Fruit fly (Drosophila melanogaster): ENCODE results near the gene Rcc1.

Rcc1 gene

DNA sequence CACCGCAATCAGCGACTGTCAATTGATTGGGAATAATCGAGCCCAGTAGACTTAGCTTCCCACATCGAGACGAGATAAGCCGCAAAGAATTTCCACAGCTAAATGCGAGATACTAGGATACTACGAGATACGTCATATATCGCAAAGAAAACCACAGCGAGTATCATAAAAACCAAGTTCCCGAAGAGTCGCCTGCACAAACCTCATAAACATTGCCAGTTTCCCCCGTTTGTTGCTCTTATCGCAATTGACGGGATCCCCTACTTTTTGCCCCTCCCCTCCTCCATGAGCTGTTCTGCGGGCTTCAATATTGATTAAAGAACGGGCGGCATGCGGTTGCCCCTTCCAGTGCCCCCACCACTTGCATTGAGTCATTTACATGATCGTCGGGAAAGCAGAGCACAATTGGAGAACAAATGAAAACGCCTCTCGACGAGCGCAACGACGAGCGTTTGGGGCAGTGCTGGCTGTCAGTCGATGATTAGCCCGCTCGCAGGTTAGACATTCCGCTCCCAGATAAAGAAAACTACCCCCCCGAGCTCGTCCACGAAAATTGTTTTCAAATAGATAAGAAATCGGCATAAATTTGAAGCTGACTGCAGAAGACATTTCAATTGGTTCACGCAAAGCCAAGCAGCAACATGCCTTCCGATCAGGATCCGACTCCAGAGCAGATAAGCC is 10.4 kb downstream of the Rcc1 start, which contains the start of gene CG32407 (continued):
- TF ChIP-seq NC2β (GFP tag; optimal IDR thresholded peaks at IDR 0.05) (no peak), CG3838 (GFP tag; optimal IDR thresholded peaks at IDR 0.05) (no peak), Dll (GFP tag; IDR thresholded peaks at IDR 0.05; ENCODE audit: partially characterized antibody) (no peak), gce (GFP tag; IDR thresholded peaks at IDR 0.05) (no peak), CG17359 (tag; optimal IDR thresholded peaks at IDR 0.05) (no peak), Lhr (GFP tag; optimal IDR thresholded peaks at IDR 0.05) (no peak), CG12299 (tag; optimal IDR thresholded peaks at IDR 0.05) (no peak), CG17328 (GFP tag; IDR thresholded peaks at IDR 0.05) (no peak), CG9727 (GFP tag; optimal IDR thresholded peaks at IDR 0.05) (no peak), Meics (GFP tag; optimal IDR thresholded peaks at IDR 0.05) (no peak), cg (GFP tag; optimal IDR thresholded peaks at IDR 0.05) (no peak), grau (tag; optimal IDR thresholded peaks at IDR 0.05) (no peak), CG18764 (GFP tag; optimal IDR thresholded peaks at IDR 0.05) (no peak), sob (GFP tag; IDR thresholded peaks at IDR 0.05) (0 out of 2 replicates have a peak, but pooled peaks have one; percentile 9), sd (tag; optimal IDR thresholded peaks at IDR 0.05) (peak; percentile 84), CG8765 (GFP tag; IDR thresholded peaks at IDR 0.05) (no peak), Sin3A (optimal IDR thresholded peaks at IDR 0.05) (no peak), salm (tag; optimal IDR thresholded peaks at IDR 0.05) (no peak), HLHmδ (GFP tag; optimal IDR thresholded peaks at IDR 0.05) (no peak), az2 (GFP tag; optimal IDR thresholded peaks at IDR 0.05) (no peak), CG14441 (GFP tag; IDR thresholded peaks at IDR 0.05) (no peak), CG30403 (GFP tag; optimal IDR thresholded peaks at IDR 0.05) (no peak), croc (GFP tag; conservative IDR thresholded peaks at IDR 0.05) (no peak), Optix (GFP tag; IDR thresholded peaks at IDR 0.05) (0 out of 3 replicates have a peak, but pooled peaks have one; percentile 27), ab (GFP tag; optimal IDR thresholded peaks at IDR 0.05) (no peak), unpg (GFP tag; optimal IDR thresholded peaks at IDR 0.05) (no peak), BtbVII (GFP tag; optimal IDR thresholded peaks at IDR 0.05) (no peak), CG2678 (tag; optimal IDR thresholded peaks at IDR 0.05) (peak; percentile 39), CG31365 (tag; optimal IDR thresholded peaks at IDR 0.05) (no peak), CG30431 (GFP tag; optimal IDR thresholded peaks at IDR 0.05) (no peak), CG10979 (tag; optimal IDR thresholded peaks at IDR 0.05) (no peak), CG6272 (GFP tag; IDR thresholded peaks at IDR 0.05) (no peak), CG15073 (GFP tag; optimal IDR thresholded peaks at IDR 0.05) (no peak), ewg (GFP tag; optimal IDR thresholded peaks at IDR 0.05) (no peak), lola (GFP tag; optimal IDR thresholded peaks at IDR 0.05) (no peak), Oli (tag; optimal IDR thresholded peaks at IDR 0.05) (no peak), CG9609 (GFP tag; optimal IDR thresholded peaks at IDR 0.05) (no peak), CG1832 (GFP tag; optimal IDR thresholded peaks at IDR 0.05) (no peak), fd64A (GFP tag; optimal IDR thresholded peaks at IDR 0.05) (peak; percentile 16), HmgD (GFP tag; optimal IDR thresholded peaks at IDR 0.05) (no peak), Doc2 (GFP tag; IDR thresholded peaks at IDR 0.05) (no peak), jumu (GFP tag; optimal IDR thresholded peaks at IDR 0.05) (no peak), disco-r (GFP tag; optimal IDR thresholded peaks at IDR 0.05) (no peak), toy (GFP tag; IDR thresholded peaks at IDR 0.05) (no peak), gem (tag; optimal IDR thresholded peaks at IDR 0.05) (peak; percentile 6), CG11093 (GFP tag; IDR thresholded peaks at IDR 0.05) (no peak), al (GFP tag; IDR thresholded peaks at IDR 0.05) (no peak), Ravus (GFP tag; IDR thresholded peaks at IDR 0.05) (no peak), CG11723 (GFP tag; optimal IDR thresholded peaks at IDR 0.05) (peak; percentile 18), jing (GFP tag; optimal IDR thresholded peaks at IDR 0.05) (no peak), Dref (GFP tag; IDR thresholded peaks at IDR 0.05) (no peak)

Data from whole organism, embryonic.